Fruit fly (Drosophila melanogaster): ENCODE measurements around the gene CG4653.

DNA sequence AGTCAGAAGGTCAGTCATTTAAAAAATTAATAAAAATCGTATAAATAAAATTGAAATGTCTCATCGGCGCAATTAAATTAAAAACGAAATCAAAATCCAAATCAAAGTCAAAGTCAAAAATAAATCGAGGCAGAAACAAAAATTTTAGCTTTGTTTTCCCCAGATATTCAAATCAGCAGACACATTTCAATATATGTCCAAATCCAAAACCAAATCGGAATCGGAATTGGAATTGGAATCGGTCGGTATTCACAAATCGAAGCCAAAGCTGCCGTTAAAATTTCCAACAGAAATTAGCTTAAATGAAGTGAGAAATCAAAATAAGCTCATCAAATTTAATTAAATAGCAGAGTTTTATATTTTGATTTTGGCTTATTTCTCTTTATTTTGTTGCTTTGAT lies 32.3 kb downstream of the CG4653 start:
- TF ChIP-seq insv (optimal IDR thresholded peaks at IDR 0.05): no peak
- TF ChIP-seq ttk (optimal IDR thresholded peaks at IDR 0.05): no peak
- TF ChIP-seq Sin3A (optimal IDR thresholded peaks at IDR 0.05): no peak
- no peak for TF ChIP-seq psq (optimal IDR thresholded peaks at IDR 0.05)

Measured in Kc167 (cell line).